Worm (Caenorhabditis elegans): Measurements from ENCODE around the gene nhr-84.

nhr-84 gene

ce11 chrV:15880033-15880432 is 625 bp upstream of the nhr-84 start:
- TF ChIP-seq unc-120 (tag; optimal IDR thresholded peaks at IDR 0.05; ENCODE audit: poor library complexity, severe bottlenecking), result no peak
- no peak for TF ChIP-seq pha-4 (tag; optimal IDR thresholded peaks at IDR 0.05)
- TF ChIP-seq hlh-1 (tag; optimal IDR thresholded peaks at IDR 0.05), result no peak
- TF ChIP-seq snpc-4 (tag; optimal IDR thresholded peaks at IDR 0.05), result no peak
- no peak for TF ChIP-seq sem-2 (GFP tag; optimal IDR thresholded peaks at IDR 0.05)
- no peak for TF ChIP-seq ceh-83 (GFP tag; optimal IDR thresholded peaks at IDR 0.05)
- no peak for TF ChIP-seq nhr-237 (tag; optimal IDR thresholded peaks at IDR 0.05)
- no peak for TF ChIP-seq elt-1 (tag; optimal IDR thresholded peaks at IDR 0.05; ENCODE audit: borderline replicate concordance, insufficient read depth)
- no peak for TF ChIP-seq nhr-12 (tag; optimal IDR thresholded peaks at IDR 0.05)
- no peak for TF ChIP-seq blmp-1 (tag; optimal IDR thresholded peaks at IDR 0.05)
- TF ChIP-seq mab-5 (tag; optimal IDR thresholded peaks at IDR 0.05), result no peak
- no peak for TF ChIP-seq nhr-2 (tag; optimal IDR thresholded peaks at IDR 0.05)
- no peak for TF ChIP-seq cnd-1 (tag; optimal IDR thresholded peaks at IDR 0.05)
- TF ChIP-seq bed-3 (GFP tag; optimal IDR thresholded peaks at IDR 0.05), result no peak
- TF ChIP-seq unc-39 (tag; optimal IDR thresholded peaks at IDR 0.05), result no peak
- no peak for TF ChIP-seq mep-1 (tag; optimal IDR thresholded peaks at IDR 0.05)
- no peak for TF ChIP-seq zip-8 (tag; optimal IDR thresholded peaks at IDR 0.05)

- TF ChIP-seq ceh-39 (tag; optimal IDR thresholded peaks at IDR 0.05) (no peak), zip-8 (tag; optimal IDR thresholded peaks at IDR 0.05) (no peak), bed-3 (GFP tag; optimal IDR thresholded peaks at IDR 0.05) (no peak), mep-1 (tag; optimal IDR thresholded peaks at IDR 0.05) (no peak), ham-2 (GFP tag; optimal IDR thresholded peaks at IDR 0.05) (no peak), ces-1 (GFP tag; optimal IDR thresholded peaks at IDR 0.05) (no peak), unc-62 (GFP tag; optimal IDR thresholded peaks at IDR 0.05) (no peak), elt-3 (tag; optimal IDR thresholded peaks at IDR 0.05) (no peak), cnd-1 (tag; optimal IDR thresholded peaks at IDR 0.05) (no peak), elt-1 (tag; optimal IDR thresholded peaks at IDR 0.05; ENCODE audit: borderline replicate concordance, insufficient read depth) (no peak), ceh-83 (GFP tag; optimal IDR thresholded peaks at IDR 0.05) (no peak), pha-4 (tag; optimal IDR thresholded peaks at IDR 0.05) (no peak), unc-39 (tag; optimal IDR thresholded peaks at IDR 0.05) (no peak), drap-1 (GFP tag; optimal IDR thresholded peaks at IDR 0.05) (no peak)
These were observed 3.1 kb downstream of the nhr-84 start, which contains the start of gene nhr-102 for ce11 chrV:15876308-15876707. Gene nhr-102 (minus strand): TSS chrV:15876408.

DNA sequence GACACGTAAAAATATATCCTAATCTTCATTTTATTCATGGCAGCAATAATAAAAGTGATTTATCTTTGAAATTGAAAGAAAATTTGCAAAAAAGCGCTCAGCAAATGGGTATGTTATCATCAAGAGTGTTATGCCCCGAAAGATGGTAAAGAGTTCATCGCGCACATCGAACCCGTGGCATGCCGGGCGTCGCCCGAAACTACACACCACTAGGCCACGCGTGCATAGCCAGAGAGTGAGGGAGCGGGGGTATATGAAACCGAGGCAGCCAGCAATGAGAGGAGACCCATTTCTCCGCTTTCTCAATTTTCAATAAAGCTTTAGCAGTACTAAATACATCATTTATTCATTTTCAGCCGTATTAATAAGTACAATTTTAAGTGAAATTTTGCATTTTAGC is 5.6 kb downstream of the nhr-84 start:
- TF ChIP-seq lin-32 (GFP tag; optimal IDR thresholded peaks at IDR 0.05), result peak; percentile 99
- peak; percentile 99 for TF ChIP-seq M03D4.4 (tag; optimal IDR thresholded peaks at IDR 0.05)
- TF ChIP-seq ceh-43 (GFP tag; optimal IDR thresholded peaks at IDR 0.05), result peak; percentile 98
- TF ChIP-seq hlh-1 (tag; optimal IDR thresholded peaks at IDR 0.05), result peak; percentile 24
- TF ChIP-seq lin-13 (tag; optimal IDR thresholded peaks at IDR 0.05), result peak; percentile 85
- peak; percentile 92 for TF ChIP-seq nhr-28 (tag; optimal IDR thresholded peaks at IDR 0.05)
- no peak for TF ChIP-seq nhr-2 (tag; optimal IDR thresholded peaks at IDR 0.05)
- peak; percentile 100 for TF ChIP-seq mls-2 (tag; optimal IDR thresholded peaks at IDR 0.05)
- TF ChIP-seq blmp-1 (tag; optimal IDR thresholded peaks at IDR 0.05), result no peak
- peak; percentile 100 for TF ChIP-seq drap-1 (GFP tag; optimal IDR thresholded peaks at IDR 0.05)
- TF ChIP-seq cnd-1 (tag; optimal IDR thresholded peaks at IDR 0.05), result peak; percentile 99
- TF ChIP-seq pha-4 (tag; optimal IDR thresholded peaks at IDR 0.05), result peak; percentile 73
- peak; percentile 98 for TF ChIP-seq bed-3 (GFP tag; optimal IDR thresholded peaks at IDR 0.05)
- peak; percentile 82 for TF ChIP-seq ztf-11 (tag; optimal IDR thresholded peaks at IDR 0.05)
- peak; percentile 99 for TF ChIP-seq tbx-8 (GFP tag; optimal IDR thresholded peaks at IDR 0.05)
- peak; percentile 99 for TF ChIP-seq ham-2 (GFP tag; optimal IDR thresholded peaks at IDR 0.05)
- TF ChIP-seq mab-5 (tag; optimal IDR thresholded peaks at IDR 0.05), result no peak
- peak; percentile 68 for TF ChIP-seq nhr-76 (tag; optimal IDR thresholded peaks at IDR 0.05)
- TF ChIP-seq unc-39 (tag; optimal IDR thresholded peaks at IDR 0.05), result peak; percentile 84
- TF ChIP-seq flh-1 (GFP tag; optimal IDR thresholded peaks at IDR 0.05), result peak; percentile 98
- TF ChIP-seq snpc-4 (tag; optimal IDR thresholded peaks at IDR 0.05), result no peak
- TF ChIP-seq elt-1 (tag; optimal IDR thresholded peaks at IDR 0.05; ENCODE audit: borderline replicate concordance, insufficient read depth), result peak; percentile 44
- peak; percentile 63 for TF ChIP-seq nhr-237 (tag; optimal IDR thresholded peaks at IDR 0.05)
- TF ChIP-seq elt-3 (tag; optimal IDR thresholded peaks at IDR 0.05), result no peak
- TF ChIP-seq unc-62 (GFP tag; optimal IDR thresholded peaks at IDR 0.05), result peak; percentile 85
- peak; percentile 71 for TF ChIP-seq mep-1 (tag; optimal IDR thresholded peaks at IDR 0.05)
- peak; percentile 18 for TF ChIP-seq ceh-39 (tag; optimal IDR thresholded peaks at IDR 0.05)
- TF ChIP-seq lsy-2 (tag; optimal IDR thresholded peaks at IDR 0.05), result peak; percentile 52
- TF ChIP-seq nhr-12 (tag; optimal IDR thresholded peaks at IDR 0.05), result peak; percentile 71
- peak; percentile 100 for TF ChIP-seq ceh-83 (GFP tag; optimal IDR thresholded peaks at IDR 0.05)
- peak; percentile 99 for TF ChIP-seq unc-120 (tag; optimal IDR thresholded peaks at IDR 0.05; ENCODE audit: poor library complexity, severe bottlenecking)
- peak; percentile 3 for TF ChIP-seq zip-8 (tag; optimal IDR thresholded peaks at IDR 0.05)
- peak; percentile 97 for TF ChIP-seq sem-2 (GFP tag; optimal IDR thresholded peaks at IDR 0.05)
- TF ChIP-seq sptf-1 (tag; optimal IDR thresholded peaks at IDR 0.05), result peak; percentile 99
- no peak for TF ChIP-seq ces-1 (GFP tag; optimal IDR thresholded peaks at IDR 0.05)

All from whole organism, mixed stage, embryonic.